Worm (Caenorhabditis elegans) whole organism, mixed stage, embryonic: Measurements from ENCODE around the gene rpy-1.

ENCODE experiments used
- drap-1 ChIP-seq: fragments of 200-800 bp; sonication (Bioruptor generic); optimal IDR thresholded peaks from 3 replicates; lab custom pipeline; 2018; ENCODE audit warnings: mild to moderate bottlenecking, missing genetic modification characterization, missing compliant biosample characterization
- ztf-11 ChIP-seq: fragments of 150-350 bp; optimal IDR thresholded peaks from 2 replicates; lab custom pipeline; 2014; ENCODE audit warnings: missing biosample characterization, missing genetic modification characterization

DNA sequence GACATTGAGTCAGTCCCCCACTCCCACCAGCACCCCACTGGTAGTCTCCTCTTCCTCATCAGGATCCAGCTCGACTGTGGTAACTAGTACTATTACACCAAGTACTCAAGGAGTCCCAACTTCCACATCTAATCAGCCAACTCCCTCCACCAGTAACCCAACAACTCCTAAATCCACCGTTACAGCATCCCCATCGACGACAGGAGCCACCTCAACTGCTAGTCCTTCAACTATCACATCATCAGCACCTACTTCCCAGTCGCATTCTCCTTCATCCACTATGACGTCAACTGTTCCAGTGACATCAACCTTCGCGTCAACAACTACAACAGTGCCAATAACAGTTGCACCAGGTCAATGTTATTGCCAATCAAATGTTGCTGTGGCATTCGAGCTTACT is 36.9 kb downstream of the rpy-1 start:
- TF ChIP-seq ztf-11 (tag; lab: Kevin White, UChicago) = no peak
- no peak for TF ChIP-seq drap-1 (GFP tag; lab: Kevin White, UChicago)
